Fruit fly (Drosophila melanogaster): ENCODE results near the gene CG18223.

CG18223 gene

DNA sequence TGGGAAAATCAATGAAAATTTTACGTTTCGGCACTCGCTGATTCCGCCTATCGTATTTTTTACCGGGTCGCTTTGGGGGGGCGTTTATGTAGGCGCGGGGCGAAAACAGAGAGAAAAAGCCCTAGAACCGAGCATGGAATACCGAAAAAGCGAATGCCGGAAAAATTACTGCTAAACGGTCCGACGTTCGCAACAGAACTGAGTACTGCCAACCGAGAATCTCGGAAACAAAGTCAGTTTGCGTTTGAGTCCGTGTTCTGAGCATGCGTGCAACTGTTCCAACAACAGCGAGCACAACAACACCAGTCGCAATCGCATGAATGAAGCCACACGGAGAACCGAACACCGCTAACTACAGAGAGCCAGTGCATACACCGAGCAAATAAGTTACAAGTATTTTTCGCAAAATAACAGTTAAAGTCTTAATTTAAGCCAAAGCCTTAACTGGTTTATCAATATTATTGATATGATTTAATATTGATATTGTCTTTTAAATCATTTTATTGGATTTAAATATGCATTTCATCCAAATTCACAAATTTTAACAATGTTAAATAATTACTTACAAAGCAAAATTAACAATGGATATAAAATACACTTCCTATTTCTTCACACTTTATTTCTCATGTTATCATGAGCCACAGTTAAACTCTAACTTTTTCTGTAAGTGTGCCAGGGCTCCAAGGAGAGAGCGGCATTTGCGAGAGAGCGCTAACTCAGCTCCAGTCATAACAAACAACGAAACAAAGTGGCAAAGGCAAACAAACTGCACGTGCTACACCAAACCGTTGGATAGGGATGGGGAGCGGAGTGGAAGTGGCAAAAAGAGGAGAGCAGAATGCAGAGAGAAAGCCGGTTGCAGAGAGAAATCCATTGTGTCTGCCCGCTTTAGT, 29.6 kb downstream of the CG18223 start, which contains the start of gene CG3961 (continued):
- peak; percentile 98 for TF ChIP-seq Asciz (GFP tag; optimal IDR thresholded peaks at IDR 0.05)
- no peak for TF ChIP-seq vnd (GFP tag; IDR thresholded peaks at IDR 0.05; ENCODE audit: partially characterized antibody)
- TF ChIP-seq Meics (GFP tag; optimal IDR thresholded peaks at IDR 0.05), result peak; percentile 95
- TF ChIP-seq CG10543 (GFP tag; optimal IDR thresholded peaks at IDR 0.05), result peak; percentile 95
- TF ChIP-seq az2 (GFP tag; optimal IDR thresholded peaks at IDR 0.05), result peak; percentile 98
- peak; percentile 99 for TF ChIP-seq CG12659 (GFP tag; optimal IDR thresholded peaks at IDR 0.05)

DNA sequence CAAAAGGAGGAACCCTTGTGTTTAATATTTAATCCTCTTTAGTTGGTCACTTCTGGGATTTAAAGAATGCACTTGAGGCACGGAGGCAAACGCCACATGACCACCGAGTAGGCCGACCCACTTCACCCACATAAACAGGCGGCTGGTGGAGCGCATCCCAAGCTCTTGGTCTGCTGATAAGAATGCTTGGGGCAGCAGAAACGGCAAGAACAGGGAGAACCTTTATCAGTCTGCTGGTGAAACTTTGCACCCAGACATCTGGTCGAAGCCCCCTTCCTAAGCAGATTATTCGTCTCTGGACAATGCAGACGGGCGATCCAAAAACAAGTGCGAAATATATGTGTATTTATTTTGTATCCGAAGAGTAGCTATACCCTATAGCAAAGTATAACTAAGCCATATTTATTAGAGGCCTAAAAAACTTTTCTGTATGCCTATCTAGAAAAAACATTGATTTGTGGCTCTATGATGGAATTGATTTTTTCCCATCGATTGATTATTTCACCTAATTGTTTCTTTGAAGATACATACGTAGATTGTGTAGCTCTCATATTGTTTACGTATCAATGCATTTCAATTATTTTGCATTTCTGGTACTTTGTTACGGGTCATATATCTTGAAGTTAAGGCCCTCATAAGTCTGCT, 30.8 kb downstream of the CG18223 start:
- TF ChIP-seq CG31441 (GFP tag; IDR thresholded peaks at IDR 0.05) (no peak), Med (GFP tag) (peak; percentile 78), D19A (tag; optimal IDR thresholded peaks at IDR 0.05) (peak; percentile 64), nom (GFP tag; optimal IDR thresholded peaks at IDR 0.05) (peak; percentile 89), sob (GFP tag; IDR thresholded peaks at IDR 0.05) (0 out of 2 replicates have a peak, but pooled peaks have one; percentile 5), bsh (GFP tag; optimal IDR thresholded peaks at IDR 0.05) (peak in 1 of 2 experiments; percentile 44), Ets65A (GFP tag) (peak; percentile 76), CG14667 (GFP tag; IDR thresholded peaks at IDR 0.05) (no peak), Dip2 (GFP tag; IDR thresholded peaks at IDR 0.05) (no peak)

DNA sequence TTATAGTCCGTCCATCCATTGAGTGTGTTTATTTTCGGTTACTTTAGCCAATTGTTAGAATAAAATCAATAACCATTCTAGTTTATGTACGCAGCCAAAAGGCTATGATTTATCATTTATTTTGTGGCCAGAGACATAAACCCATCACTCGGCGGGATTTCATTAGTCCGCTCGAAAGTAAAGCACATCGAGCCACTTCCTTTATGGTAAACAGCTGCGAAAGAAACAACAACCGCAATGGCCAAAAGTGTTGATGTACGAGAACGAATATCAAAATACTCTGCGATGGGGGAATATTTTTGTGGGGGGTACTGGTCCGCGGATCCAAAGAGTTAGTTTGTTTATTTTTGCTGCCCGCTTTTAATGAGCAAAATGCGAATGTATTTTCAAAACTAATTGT, 38.5 kb downstream of the CG18223 start:
- no peak for TF ChIP-seq HLH54F (GFP tag; optimal IDR thresholded peaks at IDR 0.05)
- no peak for TF ChIP-seq cato (GFP tag; optimal IDR thresholded peaks at IDR 0.05; ENCODE audit: borderline replicate concordance)
- TF ChIP-seq ken (GFP tag; IDR thresholded peaks at IDR 0.05), result no peak
- no peak for TF ChIP-seq Oaz (GFP tag; IDR thresholded peaks at IDR 0.05)
- TF ChIP-seq exex (tag; optimal IDR thresholded peaks at IDR 0.05), result no peak
- TF ChIP-seq CG18011 (GFP tag; optimal IDR thresholded peaks at IDR 0.05), result no peak
- TF ChIP-seq D19A (tag; optimal IDR thresholded peaks at IDR 0.05), result peak; percentile 12
- no peak for TF ChIP-seq ttk (GFP tag; IDR thresholded peaks at IDR 0.05)
- no peak for TF ChIP-seq CG18476 (GFP tag; optimal IDR thresholded peaks at IDR 0.05)
- peak; percentile 58 for TF ChIP-seq org-1 (GFP tag; optimal IDR thresholded peaks at IDR 0.05)
- peak; percentile 93 for TF ChIP-seq CG4328 (GFP tag; optimal IDR thresholded peaks at IDR 0.05)

DNA sequence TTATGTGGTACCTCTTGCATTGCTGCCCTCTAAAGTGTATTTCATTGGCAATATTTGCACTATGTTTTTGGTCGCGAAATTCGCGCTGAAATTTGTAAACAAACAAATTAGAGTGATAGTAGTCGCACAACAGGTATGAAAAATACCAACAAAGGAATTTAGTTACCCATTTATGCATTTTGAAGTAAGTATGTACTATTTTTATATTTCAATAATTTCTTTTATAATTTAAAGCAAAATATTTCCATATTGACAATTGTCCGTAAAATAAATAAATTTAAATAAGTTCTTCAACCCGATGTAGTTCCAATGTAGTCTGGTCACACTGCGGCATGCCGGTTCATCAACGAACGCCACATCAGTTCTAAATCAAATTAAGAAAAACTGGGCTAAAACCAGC, 47.7 kb downstream of the CG18223 start, which contains the start of the genes Rad9 and Uggt:
TSS of gene Rad9 (minus strand) at position 114 of the 400 bp plus-strand sequence.
TSS of gene Uggt (plus strand) at position 308 of the 400 bp plus-strand sequence.
- TF ChIP-seq CG15514 (GFP tag; optimal IDR thresholded peaks at IDR 0.05) (peak; percentile 92), wek (GFP tag; optimal IDR thresholded peaks at IDR 0.05) (no peak), Taf1 (GFP tag; IDR thresholded peaks at IDR 0.05) (no peak), CG3847 (GFP tag; IDR thresholded peaks at IDR 0.05) (peak; percentile 45), CG34376 (GFP tag; optimal IDR thresholded peaks at IDR 0.05) (no peak), pzg (GFP tag; optimal IDR thresholded peaks at IDR 0.05) (peak; percentile 33), Spps (tag; optimal IDR thresholded peaks at IDR 0.05) (no peak), CG9437 (GFP tag; optimal IDR thresholded peaks at IDR 0.05) (peak; percentile 31), Rfx (GFP tag; IDR thresholded peaks at IDR 0.05) (0 out of 2 replicates have a peak, but pooled peaks have one; percentile 16), Sox102F (GFP tag; optimal IDR thresholded peaks at IDR 0.05) (no peak), trem (tag; optimal IDR thresholded peaks at IDR 0.05) (peak; percentile 69), CG17359 (tag; optimal IDR thresholded peaks at IDR 0.05) (peak; percentile 6), pho (GFP tag; optimal IDR thresholded peaks at IDR 0.05) (no peak), ash1 (GFP tag; optimal IDR thresholded peaks at IDR 0.05) (no peak), CG15696 (tag; optimal IDR thresholded peaks at IDR 0.05) (peak; percentile 39), cad (GFP tag; optimal IDR thresholded peaks at IDR 0.05) (no peak), CG30020 (tag; optimal IDR thresholded peaks at IDR 0.05) (peak; percentile 52), nerfin-1 (tag; optimal IDR thresholded peaks at IDR 0.05) (peak; percentile 27), Doc2 (GFP tag; IDR thresholded peaks at IDR 0.05) (no peak)
